Worm (Caenorhabditis elegans) whole organism, L4 larva: ENCODE results near the gene srxa-10.

Experiments used
- ceh-82 ChIP-seq: sonication (generic microtip); optimal IDR thresholded peaks from 2 replicates; lab custom pipeline; 2017; ENCODE audit warnings: missing biosample characterization, missing genetic modification characterization
- fos-1 ChIP-seq: fragments of 150-350 bp; optimal IDR thresholded peaks from 2 replicates; lab custom pipeline; 2014; ENCODE audit warnings: missing biosample characterization, missing genetic modification characterization
- hlh-30 ChIP-seq: sonication (generic microtip); optimal IDR thresholded peaks from 2 replicates; lab custom pipeline; 2017; ENCODE audit warnings: antibody characterized with exemption, mild to moderate bottlenecking, missing genetic modification characterization, missing compliant biosample characterization; ENCODE audit not compliant: insufficient read depth
- lin-15B ChIP-seq: fragments of 150-350 bp; sonication (generic microtip); optimal IDR thresholded peaks from 3 replicates; lab custom pipeline; 2014; ENCODE audit warnings: missing biosample characterization, missing genetic modification characterization
- lin-39 ChIP-seq: fragments of 150-350 bp; optimal IDR thresholded peaks from 2 replicates; lab custom pipeline; 2014; ENCODE audit warnings: missing biosample characterization, missing genetic modification reagents, missing genetic modification characterization
- mdl-1 ChIP-seq, 2 experiments: fragments of 150-350 bp in 1 of 2; sonication (generic microtip) in 1 of 2; optimal IDR thresholded peaks; 2 replicates each; lab custom pipeline; 2014 to 2017; ENCODE audit warnings: missing biosample characterization in 2 of 2, missing genetic modification characterization in 2 of 2
- mes-2 ChIP-seq: sonication (generic microtip); optimal IDR thresholded peaks from 2 replicates; lab custom pipeline; 2016; ENCODE audit warnings: missing genotype, mild to moderate bottlenecking, missing genetic modification characterization, missing compliant biosample characterization; ENCODE audit not compliant: poor library complexity, severe bottlenecking
- nhr-237 ChIP-seq: sonication (generic microtip); optimal IDR thresholded peaks from 2 replicates; lab custom pipeline; 2017; ENCODE audit warnings: missing biosample characterization, missing genetic modification characterization
- nhr-76 ChIP-seq: fragments of 150-350 bp; optimal IDR thresholded peaks from 2 replicates; lab custom pipeline; 2014; ENCODE audit warnings: missing biosample characterization, missing genetic modification characterization
- unc-62 ChIP-seq, 3 experiments: fragments of 150-350 bp in 1 of 3; sonication (generic microtip); optimal IDR thresholded peaks in 2 of 3; peaks in 1 of 3; 1 replicate in 1 of 3; 2 replicates in 2 of 3; lab custom pipeline; 2014 to 2017; ENCODE audit warnings: missing biosample characterization in 3 of 3, missing genetic modification characterization in 3 of 3, missing genetic modification reagents in 3 of 3, missing genotype in 1 of 3
- ztf-11 ChIP-seq: fragments of 150-350 bp; optimal IDR thresholded peaks from 2 replicates; lab custom pipeline; 2014; ENCODE audit warnings: missing biosample characterization, missing genetic modification characterization

DNA sequence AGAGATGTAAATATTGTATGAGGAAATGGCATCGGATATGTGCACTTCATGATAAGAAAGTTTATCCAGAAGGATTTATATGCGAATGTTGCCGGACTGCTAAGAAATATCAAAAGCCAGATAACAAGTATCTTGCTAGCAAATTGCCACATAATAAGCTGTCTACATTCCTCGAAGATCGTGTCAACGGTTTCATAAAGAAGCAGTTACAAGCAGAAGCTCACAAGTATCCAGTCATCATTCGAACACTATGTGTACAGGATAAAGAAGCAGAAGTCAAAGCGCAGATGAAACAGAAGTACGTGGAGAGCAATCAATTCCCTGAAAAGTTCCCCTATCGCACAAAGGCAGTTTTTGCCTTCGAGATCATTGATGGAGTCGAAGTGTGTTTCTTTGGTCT lies 25.8 kb downstream of the srxa-10 start:
- no peak for TF ChIP-seq nhr-237 (tag; lab: Kevin White, UChicago)
- peak in 1 of 2 experiments; percentile 97 for TF ChIP-seq unc-62 (GFP tag; optimal IDR thresholded peaks at IDR 0.05 in 1 of 2; lab: Kevin White, UChicago)
- no peak for TF ChIP-seq unc-62 (tag; optimal IDR thresholded peaks at IDR 0.05; lab: Kevin White, UChicago)
- TF ChIP-seq nhr-76 (tag; lab: Kevin White, UChicago) = no peak
- TF ChIP-seq mdl-1 (tag; optimal IDR thresholded peaks at IDR 0.05; lab: Kevin White, UChicago) = no peak
- TF ChIP-seq hlh-30 (tag; lab: Kevin White, UChicago) = no peak
- TF ChIP-seq mes-2 (tag; lab: Kevin White, UChicago) = no peak
- TF ChIP-seq ceh-82 (tag; lab: Kevin White, UChicago) = no peak
- no peak for TF ChIP-seq fos-1 (tag; lab: Kevin White, UChicago)
- no peak for TF ChIP-seq ztf-11 (tag; lab: Kevin White, UChicago)
- no peak for TF ChIP-seq lin-15B (tag; lab: Kevin White, UChicago)
- no peak for TF ChIP-seq lin-39
